Fruit fly (Drosophila melanogaster): ENCODE results near the gene Npc2b.

DNA sequence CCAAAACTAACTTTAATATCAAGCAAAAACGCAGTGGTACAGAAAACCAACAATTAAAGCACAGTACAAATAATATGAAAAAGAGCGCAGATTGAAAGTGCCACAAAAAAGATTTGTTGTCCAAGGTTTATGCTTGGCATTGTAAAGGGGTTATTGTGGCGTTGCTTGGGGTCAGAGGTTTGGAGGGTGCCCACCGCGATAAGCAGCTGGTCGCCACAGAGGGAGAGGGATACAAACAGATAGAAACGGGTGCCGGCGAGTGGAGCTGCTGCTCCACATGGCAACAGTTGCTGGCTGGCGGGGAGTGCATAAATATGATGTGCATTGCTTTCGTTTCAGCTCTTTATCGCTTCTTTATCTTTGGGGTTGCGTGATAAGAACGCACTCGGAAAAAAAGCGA, 28.9 kb upstream of the Npc2b start:
- TF ChIP-seq Bteb2 (GFP tag; optimal IDR thresholded peaks at IDR 0.05) (no peak), CG10274 (GFP tag; optimal IDR thresholded peaks at IDR 0.05) (no peak), CG13894 (tag; optimal IDR thresholded peaks at IDR 0.05) (no peak), psq (GFP tag; optimal IDR thresholded peaks at IDR 0.05) (no peak), CG13287 (GFP tag; IDR thresholded peaks at IDR 0.05; ENCODE audit: partially characterized antibody) (no peak), CG15479 (GFP tag; optimal IDR thresholded peaks at IDR 0.05) (no peak), CG1024 (GFP tag; IDR thresholded peaks at IDR 0.05) (no peak), Ada2b (GFP tag; IDR thresholded peaks at IDR 0.05) (no peak), CG10654 (GFP tag; optimal IDR thresholded peaks at IDR 0.05) (no peak), lbe (GFP tag; optimal IDR thresholded peaks at IDR 0.05) (no peak), insv (GFP tag; optimal IDR thresholded peaks at IDR 0.05) (no peak), usp (GFP tag; optimal IDR thresholded peaks at IDR 0.05) (no peak), NC2β (GFP tag; optimal IDR thresholded peaks at IDR 0.05) (no peak), Neu2 (GFP tag; optimal IDR thresholded peaks at IDR 0.05; ENCODE audit: borderline replicate concordance) (no peak)

All from whole organism, embryonic.